Worm (Caenorhabditis elegans): ENCODE results near the gene Y44A6D.3.
A peak's percentile ranks its signal among the peaks of the same experiment; 100 is the strongest.

Y44A6D.3 gene

ce11 chrV:20793761-20794160 is 1.5 kb upstream of the Y44A6D.3 start:
- TF ChIP-seq fos-1 (tag; optimal IDR thresholded peaks at IDR 0.05) (no peak), php-3 (GFP tag; IDR thresholded peaks at IDR 0.05) (no peak), madf-5 (GFP tag; IDR thresholded peaks at IDR 0.05) (no peak), lin-29 (GFP tag; IDR thresholded peaks at IDR 0.05) (no peak), ceh-44 (GFP tag; IDR thresholded peaks at IDR 0.05) (no peak), spr-3 (GFP tag; optimal IDR thresholded peaks at IDR 0.05) (no peak), ceh-20 (GFP tag; IDR thresholded peaks at IDR 0.05) (no peak), D1046.2 (GFP tag; IDR thresholded peaks at IDR 0.05) (no peak), ceh-32 (tag; optimal IDR thresholded peaks at IDR 0.05; ENCODE audit: poor library complexity) (no peak), pqm-1 (tag; optimal IDR thresholded peaks at IDR 0.05) (peak; percentile 47), nhr-111 (GFP tag; optimal IDR thresholded peaks at IDR 0.05) (no peak), nhr-6 (tag; optimal IDR thresholded peaks at IDR 0.05) (no peak), hlh-30 (tag; optimal IDR thresholded peaks at IDR 0.05; ENCODE audit: insufficient read depth) (peak; percentile 71), ctbp-1 (GFP tag; IDR thresholded peaks at IDR 0.05) (no peak), nhr-28 (tag; optimal IDR thresholded peaks at IDR 0.05) (peak; percentile 19), unc-62 (GFP tag; optimal IDR thresholded peaks at IDR 0.05 in 1 of 2) (peak in 1 of 2 experiments; percentile 23), unc-62 (tag; optimal IDR thresholded peaks at IDR 0.05) (no peak), snpc-1.2 (GFP tag; IDR thresholded peaks at IDR 0.05) (no peak), dve-1 (tag; optimal IDR thresholded peaks at IDR 0.05; ENCODE audit: insufficient read depth) (peak; percentile 78), lin-39 (tag; optimal IDR thresholded peaks at IDR 0.05) (no peak), mxl-3 (GFP tag; optimal IDR thresholded peaks at IDR 0.05) (no peak), daf-16 (GFP tag; optimal IDR thresholded peaks at IDR 0.05) (no peak), daf-16 (tag; optimal IDR thresholded peaks at IDR 0.05) (peak; percentile 46), nhr-102 (tag; optimal IDR thresholded peaks at IDR 0.05) (no peak), set-16 (GFP tag; IDR thresholded peaks at IDR 0.05) (peak; percentile 74), dmd-9 (GFP tag; IDR thresholded peaks at IDR 0.05) (no peak), Y5F2A.4 (GFP tag; optimal IDR thresholded peaks at IDR 0.05) (no peak), nhr-41 (GFP tag; IDR thresholded peaks at IDR 0.05) (no peak), unc-39 (tag; optimal IDR thresholded peaks at IDR 0.05) (no peak), tra-1 (GFP tag; IDR thresholded peaks at IDR 0.05) (no peak), attf-4 (tag; optimal IDR thresholded peaks at IDR 0.05) (no peak), mdl-1 (tag; optimal IDR thresholded peaks at IDR 0.05) (no peak), hlh-11 (tag; optimal IDR thresholded peaks at IDR 0.05) (peak; percentile 79), dmd-6 (GFP tag; IDR thresholded peaks at IDR 0.05) (peak; percentile 39; the same call in 1 of the 2 replicates), egl-43 (GFP tag; IDR thresholded peaks at IDR 0.05) (0 out of 2 replicates have a peak, but pooled peaks have one; percentile 53), cey-2 (tag; optimal IDR thresholded peaks at IDR 0.05; ENCODE audit: borderline replicate concordance, insufficient read depth) (no peak), nhr-77 (tag; optimal IDR thresholded peaks at IDR 0.05) (peak; percentile 10), unc-130 (GFP tag; optimal IDR thresholded peaks at IDR 0.05) (no peak), daf-8 (GFP tag; IDR thresholded peaks at IDR 0.05) (no peak), pha-4 (GFP tag; IDR thresholded peaks at IDR 0.05) (peak; percentile 48; the same call in 1 of the 2 replicates), pha-4 (tag; optimal IDR thresholded peaks at IDR 0.05) (no peak), ZK337.2 (GFP tag; IDR thresholded peaks at IDR 0.05) (no peak), zfp-2 (tag; optimal IDR thresholded peaks at IDR 0.05) (no peak), R02D3.7 (tag; optimal IDR thresholded peaks at IDR 0.05) (no peak), ces-1 (GFP tag; optimal IDR thresholded peaks at IDR 0.05) (no peak), aha-1 (tag) (peak; percentile 22), zip-2 (tag; optimal IDR thresholded peaks at IDR 0.05) (no peak), tag-97 (GFP tag; IDR thresholded peaks at IDR 0.05) (no peak), T20F7.1 (GFP tag; optimal IDR thresholded peaks at IDR 0.05) (no peak), zip-11 (GFP tag; IDR thresholded peaks at IDR 0.05) (no peak), daf-19 (GFP tag; conservative IDR thresholded peaks at IDR 0.05) (no peak), snpc-4 (tag; optimal IDR thresholded peaks at IDR 0.05) (no peak), F37D6.2 (tag; optimal IDR thresholded peaks at IDR 0.05) (no peak)

All from whole organism, L4 larva.